Fruit fly (Drosophila melanogaster): ENCODE data around the gene Cnb.

DNA sequence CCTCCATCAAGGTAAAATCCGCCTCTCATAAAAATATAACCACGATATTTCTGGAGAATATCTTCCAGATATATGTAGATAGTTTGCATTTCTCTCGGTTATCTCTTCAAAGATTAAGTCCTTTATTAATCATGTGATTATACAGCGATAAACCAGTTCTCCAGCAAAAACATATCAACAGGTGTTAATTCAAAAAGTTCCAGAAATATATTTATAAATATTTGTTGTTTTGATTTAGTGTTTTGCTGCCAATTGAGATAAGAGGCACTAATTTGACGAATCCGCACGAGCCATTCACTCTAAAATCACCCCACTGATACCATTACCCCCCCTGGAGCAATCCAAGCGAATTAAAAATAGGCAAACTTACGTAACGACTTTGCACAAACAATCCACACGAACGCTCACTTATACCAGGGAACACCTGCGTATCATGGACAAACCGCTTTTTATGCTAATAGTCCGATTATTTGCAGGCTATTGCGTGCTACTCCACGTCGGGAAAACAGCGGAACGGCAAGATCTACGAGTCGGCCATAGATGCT, 17.3 kb downstream of the Cnb start:
- TF ChIP-seq CTCF (optimal IDR thresholded peaks at IDR 0.05) (no peak), CG8478 (optimal IDR thresholded peaks at IDR 0.05) (no peak)

Data from S2 (cell line).